Worm (Caenorhabditis elegans): ENCODE data around the gene nck-1.

DNA sequence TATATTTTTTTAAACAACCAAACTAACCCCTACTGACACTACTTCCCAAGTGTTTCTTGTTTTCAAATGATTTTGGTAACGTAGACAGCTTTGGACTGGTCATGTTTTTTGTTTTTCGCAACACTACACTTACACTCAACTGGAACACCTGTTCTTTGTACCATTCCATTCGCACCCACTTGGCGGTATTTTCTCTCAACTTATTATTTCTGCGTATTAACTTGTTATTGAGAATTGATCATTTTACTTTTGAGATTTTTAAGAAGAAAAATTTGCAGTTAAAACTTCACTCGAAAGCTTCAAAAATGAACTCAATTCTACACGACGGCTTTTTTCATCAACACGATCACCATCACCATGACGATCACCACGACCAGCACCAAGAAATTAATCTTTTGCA is 18.4 kb downstream of the nck-1 start, which contains the start of gene ZK470.2:
- TF ChIP-seq nhr-6 (tag; optimal IDR thresholded peaks at IDR 0.05), result no peak
- no peak for TF ChIP-seq fos-1 (tag; optimal IDR thresholded peaks at IDR 0.05)
- no peak for TF ChIP-seq mdl-1 (tag; optimal IDR thresholded peaks at IDR 0.05)
- no peak for TF ChIP-seq ztf-11 (tag; optimal IDR thresholded peaks at IDR 0.05)
- TF ChIP-seq unc-39 (tag; optimal IDR thresholded peaks at IDR 0.05), result no peak
- TF ChIP-seq lin-39 (tag; optimal IDR thresholded peaks at IDR 0.05), result no peak
- no peak for TF ChIP-seq Y55F3AM.14 (GFP tag; optimal IDR thresholded peaks at IDR 0.05)
- no peak for TF ChIP-seq snpc-4 (tag; optimal IDR thresholded peaks at IDR 0.05)
